Worm (Caenorhabditis elegans) whole organism, young adult: Measurements from ENCODE around the gene ndub-8.

Experiments
- B0261.1 ChIP-seq: sonication (generic microtip); optimal IDR thresholded peaks from 2 replicates; lab custom pipeline; 2016; ENCODE audit warnings: mild to moderate bottlenecking, missing genetic modification characterization, moderate library complexity, missing compliant biosample characterization
- F52B5.7 ChIP-seq: sonication (generic microtip); optimal IDR thresholded peaks from 2 replicates; lab custom pipeline; 2016; ENCODE audit warnings: mild to moderate bottlenecking, missing genetic modification characterization, missing compliant biosample characterization
- F55B11.4 ChIP-seq: sonication (generic microtip); optimal IDR thresholded peaks from 2 replicates; lab custom pipeline; 2016; ENCODE audit warnings: missing compliant biosample characterization, missing genetic modification characterization, borderline replicate concordance; ENCODE audit not compliant: insufficient read depth
- ceh-79 ChIP-seq: sonication (generic microtip); optimal IDR thresholded peaks from 2 replicates; lab custom pipeline; 2017; ENCODE audit warnings: mild to moderate bottlenecking, missing genetic modification characterization, missing compliant biosample characterization
- hlh-26 ChIP-seq: fragments of 200-800 bp; sonication (Bioruptor generic); conservative IDR thresholded peaks from 2 replicates; pipeline ENCODE4 v1.3.6; 2022; ENCODE audit warnings: missing genetic modification reagents, missing genetic modification characterization, missing compliant biosample characterization
- let-607 ChIP-seq, 2 experiments: fragments of 200-800 bp in 1 of 2; sonication (Bioruptor generic) in 1 of 2; sonication (generic microtip) in 1 of 2; optimal IDR thresholded peaks; 2 replicates each; lab custom pipeline; 2016 to 2018; ENCODE audit warnings: mild to moderate bottlenecking in 2 of 2, missing compliant biosample characterization in 2 of 2, missing genetic modification characterization in 2 of 2, moderate library complexity in 2 of 2, missing genotype in 1 of 2
- lin-35 ChIP-seq, 3 experiments: fragments of 150-350 bp in 2 of 3; sonication (generic microtip) in 1 of 3; optimal IDR thresholded peaks; 2 replicates each; lab custom pipeline; 2014 to 2018; ENCODE audit warnings: missing biosample characterization in 3 of 3, missing genetic modification characterization in 3 of 3, missing genetic modification reagents in 3 of 3
- madf-6 ChIP-seq: fragments of 200-800 bp; sonication (Bioruptor generic); IDR thresholded peaks from 2 replicates; pipeline ENCODE4 v1.3.6; 2022; ENCODE audit warnings: missing genetic modification reagents, missing genetic modification characterization, missing compliant biosample characterization
- nhr-80 ChIP-seq: sonication (generic microtip); optimal IDR thresholded peaks from 2 replicates; lab custom pipeline; 2016; ENCODE audit warnings: missing genetic modification characterization, missing compliant biosample characterization
- nhr-90 ChIP-seq: sonication (generic microtip); optimal IDR thresholded peaks from 2 replicates; lab custom pipeline; 2016; ENCODE audit warnings: missing genotype, mild to moderate bottlenecking, missing genetic modification characterization, missing compliant biosample characterization
- snpc-1.1 ChIP-seq: sonication (generic microtip); optimal IDR thresholded peaks from 2 replicates; lab custom pipeline; 2017; ENCODE audit warnings: missing genetic modification characterization, mild to moderate bottlenecking, missing compliant biosample characterization, antibody characterized with exemption, moderate library complexity, missing genotype, missing genetic modification reagents; ENCODE audit not compliant: insufficient read depth
- unc-130 ChIP-seq: sonication (generic microtip); optimal IDR thresholded peaks from 2 replicates; lab custom pipeline; 2016; ENCODE audit warnings: missing genetic modification reagents, missing genetic modification characterization, missing compliant biosample characterization

ce11 chrII:13896279-13896774 is 23.7 kb downstream of the ndub-8 start:
- TF ChIP-seq nhr-90, result no peak
- TF ChIP-seq lin-35 (GFP tag; optimal IDR thresholded peaks at IDR 0.05; lab: Kevin White, UChicago), result no peak
- no peak for TF ChIP-seq ceh-79 (tag; lab: Kevin White, UChicago)
- TF ChIP-seq hlh-26 (GFP tag; lab: Robert Waterston, UW), result no peak
- TF ChIP-seq snpc-1.1, result no peak
- TF ChIP-seq F52B5.7 (tag; lab: Kevin White, UChicago), result no peak
- TF ChIP-seq unc-130 (GFP tag; lab: Kevin White, UChicago), result no peak
- no peak for TF ChIP-seq nhr-80 (tag; lab: Kevin White, UChicago)
- no peak for TF ChIP-seq F55B11.4 (tag; lab: Kevin White, UChicago)
- no peak for TF ChIP-seq let-607 (tag; optimal IDR thresholded peaks at IDR 0.05; lab: Kevin White, UChicago)
- no peak for TF ChIP-seq madf-6 (GFP tag; lab: Robert Waterston, UW)
- TF ChIP-seq B0261.1, result no peak
